Fruit fly (Drosophila melanogaster) whole organism, embryonic: ENCODE data around the gene lva.

ENCODE experiments used
- Adf1 ChIP-seq: fragments of 200-800 bp; sonication (Bioruptor generic); IDR thresholded peaks from 2 replicates; pipeline ENCODE4 v1.3.6; 2022; ENCODE audit warnings: missing biosample characterization, missing genetic modification characterization
- Antp ChIP-seq: fragments of 200-800 bp; sonication (Bioruptor generic); optimal IDR thresholded peaks from 3 replicates; lab custom pipeline; 2016; ENCODE audit warnings: missing biosample characterization, missing genetic modification characterization
- BtbVII ChIP-seq: fragments of 200-800 bp; sonication (Bioruptor generic); optimal IDR thresholded peaks from 3 replicates; lab custom pipeline; 2017; ENCODE audit warnings: missing biosample characterization, mild to moderate bottlenecking, missing genetic modification characterization
- CG10147 ChIP-seq: fragments of 200-800 bp; sonication (Bioruptor generic); optimal IDR thresholded peaks from 2 replicates; lab custom pipeline; 2019; ENCODE audit warnings: missing biosample characterization, mild to moderate bottlenecking, missing genetic modification characterization, moderate library complexity
- CG10209 ChIP-seq: fragments of 200-800 bp; sonication (Bioruptor generic); optimal IDR thresholded peaks from 3 replicates; lab custom pipeline; 2017; ENCODE audit warnings: missing biosample characterization, mild to moderate bottlenecking, missing genetic modification characterization, missing genetic modification reagents
- CG10321 ChIP-seq: fragments of 200-800 bp; sonication (Bioruptor generic); IDR thresholded peaks from 2 replicates; pipeline ENCODE4 v1.3.6; 2022; ENCODE audit warnings: missing biosample characterization, missing genetic modification characterization
- CG12104 ChIP-seq: fragments of 200-800 bp; sonication (Bioruptor generic); optimal IDR thresholded peaks from 3 replicates; lab custom pipeline; 2016; ENCODE audit warnings: missing biosample characterization, missing genetic modification characterization
- CG1233 ChIP-seq: fragments of 200-800 bp; sonication (Bioruptor generic); optimal IDR thresholded peaks from 4 replicates; lab custom pipeline; 2018; ENCODE audit warnings: missing biosample characterization, mild to moderate bottlenecking, missing genetic modification characterization
- CG14014 ChIP-seq: fragments of 200-800 bp; sonication (Bioruptor generic); IDR thresholded peaks from 2 replicates; pipeline ENCODE4 v1.3.6; 2022; ENCODE audit warnings: missing biosample characterization, missing genetic modification characterization
- CG15269 ChIP-seq: fragments of 200-800 bp; sonication (Bioruptor generic); optimal IDR thresholded peaks from 2 replicates; lab custom pipeline; 2018; ENCODE audit warnings: missing biosample characterization, mild to moderate bottlenecking, missing genetic modification characterization, moderate library complexity
- CG17385 ChIP-seq: fragments of 200-800 bp; sonication (Bioruptor generic); optimal IDR thresholded peaks from 3 replicates; lab custom pipeline; 2018; ENCODE audit warnings: missing biosample characterization, mild to moderate bottlenecking, missing genetic modification characterization
- CG3065 ChIP-seq: fragments of 200-800 bp; sonication (Bioruptor generic); optimal IDR thresholded peaks from 2 replicates; lab custom pipeline; 2016; ENCODE audit warnings: missing biosample characterization, missing genetic modification characterization
- CG32767 ChIP-seq: fragments of 200-800 bp; sonication (Bioruptor generic); IDR thresholded peaks from 2 replicates; pipeline ENCODE4 v1.3.6; 2022; ENCODE audit warnings: missing biosample characterization, missing genetic modification characterization
- CG33557 ChIP-seq: fragments of 200-800 bp; sonication (Bioruptor generic); optimal IDR thresholded peaks from 2 replicates; lab custom pipeline; 2019; ENCODE audit warnings: missing biosample characterization, mild to moderate bottlenecking, missing genetic modification characterization, moderate library complexity
- CG3407 ChIP-seq: fragments of 200-800 bp; sonication (Bioruptor generic); optimal IDR thresholded peaks from 2 replicates; lab custom pipeline; 2018; ENCODE audit warnings: missing biosample characterization, mild to moderate bottlenecking, missing genetic modification characterization
- CG3847 ChIP-seq: fragments of 200-800 bp; sonication (Bioruptor generic); IDR thresholded peaks from 2 replicates; pipeline ENCODE4 v1.3.6; 2022; ENCODE audit warnings: missing biosample characterization, missing genetic modification characterization
- CG4617 ChIP-seq: fragments of 200-800 bp; sonication (Bioruptor generic); optimal IDR thresholded peaks from 3 replicates; lab custom pipeline; 2016; ENCODE audit warnings: missing biosample characterization, missing genetic modification characterization, borderline replicate concordance
- CG4854 ChIP-seq: fragments of 200-800 bp; sonication (Bioruptor generic); optimal IDR thresholded peaks from 2 replicates; lab custom pipeline; 2016; ENCODE audit warnings: missing biosample characterization, missing genetic modification characterization, inconsistent platforms
- CG9609 ChIP-seq: fragments of 200-800 bp; sonication (Bioruptor generic); optimal IDR thresholded peaks from 3 replicates; lab custom pipeline; 2016; ENCODE audit warnings: missing biosample characterization, missing genetic modification characterization
- Dad ChIP-seq: fragments of 200-800 bp; sonication (Bioruptor generic); optimal IDR thresholded peaks from 3 replicates; lab custom pipeline; 2016; ENCODE audit warnings: missing biosample characterization, missing genetic modification characterization
- Dbx ChIP-seq: fragments of 200-800 bp; sonication (Bioruptor generic); IDR thresholded peaks from 3 replicates; pipeline ENCODE4 v1.3.6; 2022; ENCODE audit warnings: missing biosample characterization, missing genetic modification characterization
- Dip2 ChIP-seq: fragments of 200-800 bp; sonication (Bioruptor generic); IDR thresholded peaks from 2 replicates; pipeline ENCODE4 v1.3.6; 2022; ENCODE audit warnings: missing biosample characterization, missing genetic modification characterization
- Doc3 ChIP-seq: fragments of 200-800 bp; sonication (Bioruptor generic); IDR thresholded peaks from 3 replicates; pipeline ENCODE4 v1.3.6; 2022; ENCODE audit warnings: missing biosample characterization, missing genetic modification characterization; ENCODE audit not compliant: partially characterized antibody
- E2f2 ChIP-seq: fragments of 200-800 bp; sonication (Bioruptor generic); IDR thresholded peaks from 2 replicates; pipeline ENCODE4 v1.3.6; 2022; ENCODE audit warnings: missing biosample characterization, missing genetic modification characterization
- HLH3B ChIP-seq: fragments of 200-800 bp; sonication (Bioruptor generic); IDR thresholded peaks from 2 replicates; pipeline ENCODE4 v1.3.6; 2022; ENCODE audit warnings: missing biosample characterization, missing genetic modification characterization
- HLH4C ChIP-seq: fragments of 200-800 bp; sonication (Bioruptor generic); IDR thresholded peaks from 3 replicates; pipeline ENCODE4 v1.3.6; 2022; ENCODE audit warnings: missing biosample characterization, missing genetic modification characterization; ENCODE audit not compliant: partially characterized antibody
- Hr39 ChIP-seq: fragments of >200 bp; optimal IDR thresholded peaks from 2 replicates; lab custom pipeline; 2017
- Lpt ChIP-seq: fragments of >200 bp; optimal IDR thresholded peaks from 2 replicates; lab custom pipeline; 2018; ENCODE audit warnings: missing biosample characterization, missing genetic modification characterization
- MTF-1 ChIP-seq: fragments of 200-800 bp; sonication (Bioruptor generic); optimal IDR thresholded peaks from 2 replicates; lab custom pipeline; 2018; ENCODE audit warnings: missing biosample characterization, mild to moderate bottlenecking, missing genetic modification characterization, borderline replicate concordance
- Mes4 ChIP-seq: fragments of 200-800 bp; sonication (Bioruptor generic); optimal IDR thresholded peaks from 2 replicates; lab custom pipeline; 2016; ENCODE audit warnings: missing biosample characterization, missing genetic modification characterization
- NfI ChIP-seq: fragments of 200-800 bp; sonication (Bioruptor generic); optimal IDR thresholded peaks from 3 replicates; lab custom pipeline; 2018; ENCODE audit warnings: missing biosample characterization, mild to moderate bottlenecking, missing genetic modification characterization, moderate library complexity
- Rx ChIP-seq: fragments of 200-800 bp; sonication (Bioruptor generic); IDR thresholded peaks from 2 replicates; pipeline ENCODE4 v1.3.6; 2022; ENCODE audit warnings: missing biosample characterization, missing genetic modification characterization
- Scr ChIP-seq: fragments of 200-800 bp; sonication (Bioruptor generic); IDR thresholded peaks from 2 replicates; pipeline ENCODE4 v1.3.6; 2022; ENCODE audit warnings: missing biosample characterization, missing genetic modification characterization; ENCODE audit not compliant: partially characterized antibody
- Sox102F ChIP-seq: fragments of 200-800 bp; sonication (Bioruptor generic); optimal IDR thresholded peaks from 2 replicates; lab custom pipeline; 2018; ENCODE audit warnings: missing biosample characterization, mild to moderate bottlenecking, missing genetic modification characterization, moderate library complexity
- ab ChIP-seq: fragments of 200-800 bp; sonication (Bioruptor generic); optimal IDR thresholded peaks from 2 replicates; lab custom pipeline; 2016; ENCODE audit warnings: missing biosample characterization, missing genetic modification characterization
- chinmo ChIP-seq: fragments of 200-800 bp; sonication (Bioruptor generic); IDR thresholded peaks from 4 replicates; pipeline ENCODE4 v1.3.6; 2022; ENCODE audit warnings: missing biosample characterization, missing genetic modification characterization; ENCODE audit not compliant: partially characterized antibody
- dan ChIP-seq: fragments of 200-800 bp; sonication (Bioruptor generic); IDR thresholded peaks from 2 replicates; pipeline ENCODE4 v1.3.6; 2022; ENCODE audit warnings: missing biosample characterization, missing genetic modification characterization
- dmrt99B ChIP-seq: fragments of 200-800 bp; sonication (Bioruptor generic); optimal IDR thresholded peaks from 2 replicates; lab custom pipeline; 2018; ENCODE audit warnings: missing biosample characterization, mild to moderate bottlenecking, missing genetic modification characterization, moderate library complexity
- dpn ChIP-seq, 2 experiments: fragments of 200-800 bp; sonication (Bioruptor generic); optimal IDR thresholded peaks; 3 replicates each; lab custom pipeline; 2016; ENCODE audit warnings: missing biosample characterization in 2 of 2, missing genetic modification characterization in 2 of 2
- inv ChIP-seq: fragments of 200-800 bp; sonication (Bioruptor generic); IDR thresholded peaks from 2 replicates; pipeline ENCODE4 v1.3.6; 2022; ENCODE audit warnings: missing biosample characterization, missing genetic modification characterization; ENCODE audit not compliant: partially characterized antibody
- luna ChIP-seq: fragments of 200-800 bp; sonication (Bioruptor generic); optimal IDR thresholded peaks from 2 replicates; lab custom pipeline; 2016; ENCODE audit warnings: missing biosample characterization, missing genetic modification characterization
- mld ChIP-seq: fragments of 200-800 bp; sonication (Bioruptor generic); IDR thresholded peaks from 3 replicates; pipeline ENCODE4 v1.3.6; 2022; ENCODE audit warnings: missing biosample characterization, missing genetic modification characterization; ENCODE audit not compliant: partially characterized antibody
- peb ChIP-seq: fragments of 200-800 bp; sonication (Bioruptor generic); IDR thresholded peaks from 2 replicates; pipeline ENCODE4 v1.3.6; 2022; ENCODE audit warnings: missing biosample characterization, missing genetic modification characterization
- sc ChIP-seq, 3 experiments: fragments of >200 bp in 2 of 3; fragments of 200-800 bp in 1 of 3; sonication (Bioruptor generic) in 1 of 3; optimal IDR thresholded peaks; 2 replicates in 2 of 3; 3 replicates in 1 of 3; lab custom pipeline; 2017; ENCODE audit warnings: mild to moderate bottlenecking in 1 of 3, missing biosample characterization in 1 of 3, missing genetic modification characterization in 1 of 3, missing genetic modification reagents in 1 of 3
- sens ChIP-seq: fragments of 200-800 bp; sonication (Bioruptor generic); peaks from one replicate; lab custom pipeline; 2016; ENCODE audit warnings: missing biosample characterization, missing genetic modification characterization
- slp2 ChIP-seq: fragments of 200-800 bp; sonication (Bioruptor generic); optimal IDR thresholded peaks from 2 replicates; lab custom pipeline; 2016; ENCODE audit warnings: missing biosample characterization, missing genetic modification characterization
- tgo ChIP-seq: fragments of 200-800 bp; sonication (Bioruptor generic); IDR thresholded peaks from 3 replicates; pipeline ENCODE4 v1.3.6; 2022; ENCODE audit warnings: missing biosample characterization, missing genetic modification characterization
- tin ChIP-seq: fragments of 200-800 bp; sonication (Bioruptor generic); optimal IDR thresholded peaks from 3 replicates; lab custom pipeline; 2016; ENCODE audit warnings: missing biosample characterization, missing genetic modification characterization
- usp ChIP-seq: fragments of >200 bp; optimal IDR thresholded peaks from 2 replicates; lab custom pipeline; 2017; ENCODE audit warnings: missing biosample characterization, missing genetic modification characterization
- wdn ChIP-seq: fragments of 200-800 bp; sonication (Bioruptor generic); IDR thresholded peaks from 2 replicates; pipeline ENCODE4 v1.3.6; 2022; ENCODE audit warnings: missing biosample characterization, missing genetic modification characterization
- zen2 ChIP-seq: fragments of 200-800 bp; sonication (Bioruptor generic); IDR thresholded peaks from 3 replicates; pipeline ENCODE4 v1.3.6; 2022; ENCODE audit warnings: missing biosample characterization, missing genetic modification characterization; ENCODE audit not compliant: partially characterized antibody

Gene lva

DNA sequence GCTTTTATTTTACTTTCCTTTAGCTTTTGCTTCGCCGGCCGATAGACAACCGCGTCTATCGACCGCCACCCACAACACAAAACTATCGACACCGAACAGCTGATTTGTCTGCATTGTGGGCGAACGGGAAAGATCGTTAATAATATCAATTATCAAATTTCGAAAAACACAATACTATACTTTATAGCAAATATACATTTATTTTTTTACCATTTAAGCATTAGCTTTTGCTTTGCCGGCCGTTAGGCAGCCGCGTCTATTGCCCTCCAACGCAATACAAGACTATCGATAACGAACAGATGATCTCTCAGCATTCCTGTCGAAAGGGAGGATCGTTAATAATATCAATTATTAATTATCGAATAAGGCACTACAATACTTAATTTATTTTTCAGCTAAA lies 29.0 kb downstream of the lva start, which contains the start of the genes CG2938 and Glos (continued):
- no peak for TF ChIP-seq mld
- TF ChIP-seq Antp, result no peak
- no peak for TF ChIP-seq Sox102F (GFP tag; lab: Kevin White, UChicago)
- TF ChIP-seq NfI (GFP tag; lab: Kevin White, UChicago), result no peak
- peak; percentile 80 for TF ChIP-seq Scr (GFP tag; lab: Robert Waterston, UW)
- TF ChIP-seq wdn (GFP tag; lab: Robert Waterston, UW), result no peak
- no peak for TF ChIP-seq sc (optimal IDR thresholded peaks at IDR 0.05; lab: Kevin White, UChicago)
- TF ChIP-seq sc (GFP tag; optimal IDR thresholded peaks at IDR 0.05; lab: Kevin White, UChicago), result no peak
- TF ChIP-seq sens (GFP tag; lab: Kevin White, UChicago), result peak; percentile 29
- TF ChIP-seq CG10209, result no peak
- TF ChIP-seq inv (GFP tag; lab: Robert Waterston, UW), result peak; percentile 55
- TF ChIP-seq chinmo (GFP tag; lab: Robert Waterston, UW), result 0 out of 4 replicates have a peak, but pooled peaks have one; percentile 61
- TF ChIP-seq CG9609 (GFP tag; lab: Kevin White, UChicago), result no peak
- TF ChIP-seq Hr39 (lab: Kevin White, UChicago), result no peak
- TF ChIP-seq dan (GFP tag; lab: Robert Waterston, UW), result no peak
- TF ChIP-seq CG10147, result no peak
- TF ChIP-seq CG10321, result no peak
- TF ChIP-seq CG1233 (GFP tag; lab: Kevin White, UChicago), result no peak
- TF ChIP-seq Doc3 (GFP tag; lab: Robert Waterston, UW), result peak; percentile 69; the same call in 1 of the 3 replicates
- no peak for TF ChIP-seq luna (GFP tag; lab: Kevin White, UChicago)
- TF ChIP-seq CG4617 (GFP tag; lab: Kevin White, UChicago), result no peak
- TF ChIP-seq E2f2, result peak; percentile 30; the same call in 1 of the 2 replicates
- no peak for TF ChIP-seq CG32767 (GFP tag; lab: Robert Waterston, UW)
- no peak for TF ChIP-seq tgo
- TF ChIP-seq Dad, result no peak
- no peak for TF ChIP-seq HLH3B
- TF ChIP-seq tin (GFP tag; lab: Kevin White, UChicago), result no peak
- no peak for TF ChIP-seq CG33557
- no peak for TF ChIP-seq ab
- no peak for TF ChIP-seq Lpt (GFP tag; lab: Kevin White, UChicago)
- no peak for TF ChIP-seq CG14014 (GFP tag; lab: Robert Waterston, UW)
- TF ChIP-seq CG3407 (GFP tag; lab: Kevin White, UChicago), result no peak
- TF ChIP-seq usp (GFP tag; lab: Kevin White, UChicago), result no peak
- no peak for TF ChIP-seq slp2
- TF ChIP-seq dpn (GFP tag; optimal IDR thresholded peaks at IDR 0.05; lab: Kevin White, UChicago), result no peak
- no peak for TF ChIP-seq CG3065 (GFP tag; lab: Kevin White, UChicago)
- TF ChIP-seq CG3847, result no peak
- TF ChIP-seq Adf1 (GFP tag; lab: Robert Waterston, UW), result no peak
- TF ChIP-seq dmrt99B (tag; lab: Kevin White, UChicago), result no peak
- no peak for TF ChIP-seq BtbVII (GFP tag; lab: Kevin White, UChicago)
- no peak for TF ChIP-seq CG17385 (GFP tag; lab: Kevin White, UChicago)
- no peak for TF ChIP-seq CG15269
- no peak for TF ChIP-seq CG12104
- TF ChIP-seq Rx (GFP tag; lab: Robert Waterston, UW), result no peak
- peak; percentile 59; the same call in 2 of the 3 replicates for TF ChIP-seq zen2 (GFP tag; lab: Robert Waterston, UW)
- no peak for TF ChIP-seq Dip2 (GFP tag; lab: Robert Waterston, UW)
- no peak for TF ChIP-seq Dbx (GFP tag; lab: Robert Waterston, UW)
- no peak for TF ChIP-seq MTF-1 (GFP tag; lab: Kevin White, UChicago)
- TF ChIP-seq Mes4 (GFP tag; lab: Kevin White, UChicago), result no peak
- peak; percentile 83 for TF ChIP-seq HLH4C
- no peak for TF ChIP-seq CG4854 (GFP tag; lab: Kevin White, UChicago)
- TF ChIP-seq peb (GFP tag; lab: Robert Waterston, UW), result no peak
